Fruit fly (Drosophila melanogaster) whole organism, pupa: ENCODE results near the gene CG9555.

ENCODE experiments used
- CG10348 ChIP-seq: fragments of 200-800 bp; sonication (Bioruptor generic); IDR thresholded peaks from 2 replicates; pipeline ENCODE4 v1.3.6; 2022; ENCODE audit warnings: missing biosample characterization, missing genetic modification characterization
- CG12605 ChIP-seq: fragments of 200-800 bp; sonication (Bioruptor generic); IDR thresholded peaks from 2 replicates; pipeline ENCODE4 v1.3.6; 2022; ENCODE audit warnings: missing biosample characterization, missing genetic modification characterization
- CG13204 ChIP-seq: fragments of 200-800 bp; sonication (Bioruptor generic); optimal IDR thresholded peaks from 2 replicates; lab custom pipeline; 2018; ENCODE audit warnings: missing biosample characterization, mild to moderate bottlenecking, missing genetic modification characterization, moderate library complexity
- CG15710 ChIP-seq: fragments of 200-800 bp; sonication (Bioruptor generic); optimal IDR thresholded peaks from 2 replicates; lab custom pipeline; 2018; ENCODE audit warnings: missing biosample characterization, mild to moderate bottlenecking, missing genetic modification characterization, moderate library complexity
- CG17806 ChIP-seq: fragments of 200-800 bp; sonication (Bioruptor generic); optimal IDR thresholded peaks from 2 replicates; lab custom pipeline; 2018; ENCODE audit warnings: missing biosample characterization, mild to moderate bottlenecking, missing genetic modification characterization, moderate library complexity
- CG32121 ChIP-seq: fragments of 200-800 bp; sonication (Bioruptor generic); IDR thresholded peaks from 2 replicates; pipeline ENCODE4 v1.3.6; 2022; ENCODE audit warnings: missing biosample characterization, missing genetic modification characterization
- CG34367 ChIP-seq: fragments of 200-800 bp; sonication (Bioruptor generic); optimal IDR thresholded peaks from 2 replicates; lab custom pipeline; 2018; ENCODE audit warnings: missing biosample characterization, mild to moderate bottlenecking, missing genetic modification characterization
- CG4496 ChIP-seq: fragments of 200-800 bp; sonication (Bioruptor generic); IDR thresholded peaks from 3 replicates; pipeline ENCODE4 v1.3.6; 2022; ENCODE audit warnings: missing biosample characterization, missing genetic modification characterization
- CG8301 ChIP-seq: fragments of 200-800 bp; sonication (Bioruptor generic); optimal IDR thresholded peaks from 2 replicates; lab custom pipeline; 2018; ENCODE audit warnings: missing biosample characterization, mild to moderate bottlenecking, missing genetic modification characterization
- CG9948 ChIP-seq: fragments of 200-800 bp; sonication (Bioruptor generic); optimal IDR thresholded peaks from 2 replicates; lab custom pipeline; 2018; ENCODE audit warnings: missing biosample characterization, mild to moderate bottlenecking, missing genetic modification characterization, moderate library complexity
- D1 ChIP-seq: fragments of 200-800 bp; sonication (Bioruptor generic); optimal IDR thresholded peaks from 2 replicates; lab custom pipeline; 2018; ENCODE audit warnings: missing biosample characterization, mild to moderate bottlenecking, missing genetic modification characterization, moderate library complexity
- EcR ChIP-seq: fragments of 200-800 bp; sonication (Bioruptor generic); optimal IDR thresholded peaks from 3 replicates; lab custom pipeline; 2019; ENCODE audit warnings: missing biosample characterization, missing genetic modification characterization, mild to moderate bottlenecking, moderate library complexity, missing genetic modification reagents
- Pif1A ChIP-seq: fragments of 200-800 bp; sonication (Bioruptor generic); optimal IDR thresholded peaks from 3 replicates; lab custom pipeline; 2016; ENCODE audit warnings: missing biosample characterization, missing genetic modification characterization
- Snoo ChIP-seq: fragments of 200-800 bp; sonication (Bioruptor generic); optimal IDR thresholded peaks from 3 replicates; lab custom pipeline; 2017; ENCODE audit warnings: missing biosample characterization, mild to moderate bottlenecking, missing genetic modification characterization, inconsistent platforms

dm6 chr2L:8956336-8956726 is 35.2 kb upstream of the CG9555 start:
- no peak for TF ChIP-seq CG34367 (tag; lab: Kevin White, UChicago)
- TF ChIP-seq CG10348 (GFP tag; lab: Robert Waterston, UW): no peak
- no peak for TF ChIP-seq CG12605 (GFP tag; lab: Robert Waterston, UW)
- no peak for TF ChIP-seq Pif1A (GFP tag; lab: Kevin White, UChicago)
- no peak for TF ChIP-seq Snoo (tag; lab: Kevin White, UChicago)
- no peak for TF ChIP-seq CG32121
- TF ChIP-seq EcR (GFP tag; lab: Kevin White, UChicago): no peak
- no peak for TF ChIP-seq CG15710 (tag; lab: Kevin White, UChicago)
- no peak for TF ChIP-seq CG13204 (GFP tag; lab: Kevin White, UChicago)
- no peak for TF ChIP-seq CG4496 (GFP tag; lab: Robert Waterston, UW)
- TF ChIP-seq CG8301: no peak
- no peak for TF ChIP-seq CG17806 (tag; lab: Kevin White, UChicago)
- no peak for TF ChIP-seq CG9948 (tag; lab: Kevin White, UChicago)
- no peak for TF ChIP-seq D1 (tag; lab: Kevin White, UChicago)
